Worm (Caenorhabditis elegans) whole organism, young adult: ENCODE data around the gene sra-34.

Source experiments
- F10E7.11 ChIP-seq: sonication (generic microtip); optimal IDR thresholded peaks from 2 replicates; lab custom pipeline; 2017; ENCODE audit warnings: mild to moderate bottlenecking, missing genetic modification characterization, moderate library complexity, missing compliant biosample characterization
- F49E8.2 ChIP-seq: sonication (generic microtip); optimal IDR thresholded peaks from 3 replicates; lab custom pipeline; 2017; ENCODE audit warnings: missing genetic modification characterization, mild to moderate bottlenecking, missing compliant biosample characterization, antibody characterized with exemption, moderate library complexity; ENCODE audit not compliant: insufficient read depth
- F52B5.7 ChIP-seq: sonication (generic microtip); optimal IDR thresholded peaks from 2 replicates; lab custom pipeline; 2016; ENCODE audit warnings: mild to moderate bottlenecking, missing genetic modification characterization, missing compliant biosample characterization
- Y56A3A.18 ChIP-seq: fragments of 200-800 bp; sonication (Bioruptor generic); IDR thresholded peaks from 2 replicates; pipeline ENCODE4 v1.3.6; 2022; ENCODE audit warnings: missing genetic modification reagents, missing genetic modification characterization, missing compliant biosample characterization
- ceh-40 ChIP-seq: fragments of 200-800 bp; sonication (Bioruptor generic); IDR thresholded peaks from 2 replicates; pipeline ENCODE4 v1.3.6; 2022; ENCODE audit warnings: missing genetic modification characterization, missing compliant biosample characterization
- hmg-1.2 ChIP-seq: fragments of 200-800 bp; sonication (Bioruptor generic); IDR thresholded peaks from 2 replicates; pipeline ENCODE4 v1.3.6; 2022; ENCODE audit warnings: missing genetic modification reagents, missing genetic modification characterization, missing compliant biosample characterization
- hsf-1 ChIP-seq: fragments of 200-800 bp; sonication (Bioruptor generic); IDR thresholded peaks from 2 replicates; pipeline ENCODE4 v1.3.6; 2022; ENCODE audit warnings: missing genetic modification reagents, missing genetic modification characterization, missing compliant biosample characterization
- madf-10 ChIP-seq: sonication (generic microtip); optimal IDR thresholded peaks from 2 replicates; lab custom pipeline; 2016; ENCODE audit warnings: mild to moderate bottlenecking, missing genetic modification characterization, missing compliant biosample characterization
- madf-3 ChIP-seq: fragments of 200-800 bp; sonication (Bioruptor generic); IDR thresholded peaks from 2 replicates; pipeline ENCODE4 v1.3.6; 2022; ENCODE audit warnings: missing genetic modification reagents, missing genetic modification characterization, missing compliant biosample characterization
- nfya-1 ChIP-seq: sonication (generic microtip); optimal IDR thresholded peaks from 2 replicates; lab custom pipeline; 2017; ENCODE audit warnings: antibody characterized with exemption, missing compliant biosample characterization, missing genetic modification characterization, borderline replicate concordance; ENCODE audit not compliant: insufficient read depth
- nhr-80 ChIP-seq: sonication (generic microtip); optimal IDR thresholded peaks from 2 replicates; lab custom pipeline; 2016; ENCODE audit warnings: missing genetic modification characterization, missing compliant biosample characterization

- TF ChIP-seq F52B5.7 (tag; lab: Kevin White, UChicago) = no peak
- TF ChIP-seq madf-10 = no peak
- TF ChIP-seq F10E7.11 (tag; lab: Kevin White, UChicago) = no peak
- no peak for TF ChIP-seq ceh-40 (GFP tag; lab: Robert Waterston, UW)
- TF ChIP-seq nhr-80 (tag; lab: Kevin White, UChicago) = no peak
- no peak for TF ChIP-seq Y56A3A.18
- TF ChIP-seq madf-3 (GFP tag; lab: Robert Waterston, UW) = no peak
- no peak for TF ChIP-seq hmg-1.2 (GFP tag; lab: Robert Waterston, UW)
- TF ChIP-seq F49E8.2 (tag; lab: Kevin White, UChicago) = no peak
- TF ChIP-seq nfya-1 (tag; lab: Kevin White, UChicago) = no peak
- no peak for TF ChIP-seq hsf-1 (GFP tag; lab: Robert Waterston, UW)
Observed at ce11 chrII:4519976-4520594, 23.4 kb downstream of the sra-34 start.
